Worm (Caenorhabditis elegans): ENCODE data around the gene F59F5.3.

F59F5.3 gene

DNA sequence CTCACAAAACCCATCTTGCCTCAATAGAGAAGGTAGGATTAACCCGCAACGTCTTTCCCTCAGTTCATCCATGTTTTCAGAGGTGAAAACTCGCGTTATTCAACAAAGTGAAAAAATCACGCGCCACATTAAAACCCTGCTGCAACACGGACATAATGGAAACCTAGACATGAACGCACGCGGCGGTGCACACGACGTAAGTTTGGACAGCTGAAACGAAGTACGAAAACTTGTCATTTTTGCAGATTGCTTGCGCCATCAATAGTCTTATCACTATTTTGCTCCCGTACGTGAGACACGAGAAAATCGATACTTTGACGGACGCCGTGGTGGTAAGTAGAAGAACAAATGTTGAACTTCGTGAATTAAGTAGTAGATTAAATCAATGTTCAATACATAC lies 14.8 kb downstream of the F59F5.3 start:
- TF ChIP-seq ceh-28 (tag; optimal IDR thresholded peaks at IDR 0.05) (no peak), daf-12 (tag; optimal IDR thresholded peaks at IDR 0.05) (no peak), jun-1 (tag; optimal IDR thresholded peaks at IDR 0.05) (no peak), nhr-43 (tag; optimal IDR thresholded peaks at IDR 0.05; ENCODE audit: poor library complexity, severe bottlenecking) (no peak), egl-5 (tag; optimal IDR thresholded peaks at IDR 0.05) (no peak), hmg-11 (tag; optimal IDR thresholded peaks at IDR 0.05) (no peak), R02D3.7 (tag; optimal IDR thresholded peaks at IDR 0.05) (no peak), skn-1 (tag; optimal IDR thresholded peaks at IDR 0.05) (no peak), eor-1 (tag; optimal IDR thresholded peaks at IDR 0.05) (no peak), ceh-16 (tag; optimal IDR thresholded peaks at IDR 0.05) (no peak), elt-1 (tag; optimal IDR thresholded peaks at IDR 0.05) (no peak), tbx-2 (tag; optimal IDR thresholded peaks at IDR 0.05) (no peak), snpc-4 (tag; optimal IDR thresholded peaks at IDR 0.05) (no peak), elt-2 (tag; optimal IDR thresholded peaks at IDR 0.05) (peak; percentile 73), unc-62 (GFP tag; optimal IDR thresholded peaks at IDR 0.05) (no peak), ZK546.5 (tag; optimal IDR thresholded peaks at IDR 0.05) (no peak), fos-1 (tag; optimal IDR thresholded peaks at IDR 0.05) (no peak), aly-2 (tag; optimal IDR thresholded peaks at IDR 0.05) (no peak), nhr-28 (tag; optimal IDR thresholded peaks at IDR 0.05) (no peak), nhr-11 (tag; optimal IDR thresholded peaks at IDR 0.05) (no peak), egl-27 (tag; optimal IDR thresholded peaks at IDR 0.05) (no peak), pqm-1 (tag; optimal IDR thresholded peaks at IDR 0.05) (peak; percentile 45), sea-2 (GFP tag; optimal IDR thresholded peaks at IDR 0.05) (no peak), nhr-67 (tag; optimal IDR thresholded peaks at IDR 0.05) (no peak), pha-4 (tag; optimal IDR thresholded peaks at IDR 0.05) (peak; percentile 10)

- TF ChIP-seq mdl-1 (tag; optimal IDR thresholded peaks at IDR 0.05) (no peak), R02D3.7 (tag; optimal IDR thresholded peaks at IDR 0.05) (no peak), ztf-11 (tag; optimal IDR thresholded peaks at IDR 0.05) (no peak), ama-1 (optimal IDR thresholded peaks at IDR 0.05) (no peak), nhr-23 (tag; optimal IDR thresholded peaks at IDR 0.05) (peak; percentile 18), pqm-1 (tag; optimal IDR thresholded peaks at IDR 0.05) (no peak), nhr-76 (tag; optimal IDR thresholded peaks at IDR 0.05) (no peak), nhr-11 (tag; optimal IDR thresholded peaks at IDR 0.05) (no peak), fos-1 (tag; optimal IDR thresholded peaks at IDR 0.05) (no peak), fkh-2 (tag; optimal IDR thresholded peaks at IDR 0.05) (no peak), lin-39 (tag; optimal IDR thresholded peaks at IDR 0.05) (peak; percentile 82), lin-15B (tag; optimal IDR thresholded peaks at IDR 0.05) (peak; percentile 35), egl-5 (tag; optimal IDR thresholded peaks at IDR 0.05) (no peak), nhr-28 (tag; optimal IDR thresholded peaks at IDR 0.05) (no peak), aly-2 (tag; optimal IDR thresholded peaks at IDR 0.05) (no peak), unc-62 (GFP tag; optimal IDR thresholded peaks at IDR 0.05) (no peak), egl-27 (tag; optimal IDR thresholded peaks at IDR 0.05) (no peak), fkh-10 (GFP tag; optimal IDR thresholded peaks at IDR 0.05) (no peak), pha-4 (tag; optimal IDR thresholded peaks at IDR 0.05) (peak; percentile 52), hmg-11 (tag; optimal IDR thresholded peaks at IDR 0.05) (no peak), skn-1 (tag; optimal IDR thresholded peaks at IDR 0.05) (no peak), ceh-82 (tag; optimal IDR thresholded peaks at IDR 0.05) (no peak), lsy-12 (tag; optimal IDR thresholded peaks at IDR 0.05) (peak; percentile 0), nhr-12 (tag; optimal IDR thresholded peaks at IDR 0.05) (no peak), nhr-77 (tag; optimal IDR thresholded peaks at IDR 0.05) (no peak), ztf-4 (tag; optimal IDR thresholded peaks at IDR 0.05) (no peak), tbx-2 (tag; optimal IDR thresholded peaks at IDR 0.05) (no peak), mml-1 (tag; optimal IDR thresholded peaks at IDR 0.05) (no peak), ceh-28 (tag; optimal IDR thresholded peaks at IDR 0.05) (peak; percentile 42), elt-3 (tag; optimal IDR thresholded peaks at IDR 0.05) (no peak), daf-12 (tag; optimal IDR thresholded peaks at IDR 0.05) (no peak), snpc-4 (tag; optimal IDR thresholded peaks at IDR 0.05) (peak; percentile 68), nhr-43 (tag; optimal IDR thresholded peaks at IDR 0.05; ENCODE audit: poor library complexity, severe bottlenecking) (peak; percentile 63), ceh-16 (tag; optimal IDR thresholded peaks at IDR 0.05) (no peak), nhr-25 (tag; optimal IDR thresholded peaks at IDR 0.05) (peak; percentile 92), nhr-67 (tag; optimal IDR thresholded peaks at IDR 0.05) (no peak), ceh-9 (tag; optimal IDR thresholded peaks at IDR 0.05) (no peak), nfya-1 (tag; optimal IDR thresholded peaks at IDR 0.05; ENCODE audit: insufficient read depth) (peak; percentile 55), jun-1 (tag; optimal IDR thresholded peaks at IDR 0.05) (peak; percentile 49), zag-1 (tag; optimal IDR thresholded peaks at IDR 0.05) (no peak), sea-2 (GFP tag; optimal IDR thresholded peaks at IDR 0.05) (no peak)
These were observed 17.7 kb downstream of the F59F5.3 start, which contains the start of the genes mboa-7 and git-1 for ce11 chrX:10524483-10524948. Gene mboa-7, minus strand, starts transcription at chrX:10524565. Gene git-1, plus strand, starts transcription at chrX:10524898.

Measured in whole organism, L3 larva.